Fruit fly (Drosophila melanogaster): ENCODE results near the gene CG12499.

- TF ChIP-seq Myc (optimal IDR thresholded peaks at IDR 0.05) (no peak), h (optimal IDR thresholded peaks at IDR 0.05) (no peak), Sin3A (optimal IDR thresholded peaks at IDR 0.05) (no peak)
These were observed 8.1 kb downstream of the CG12499 start for dm6 chr3R:22438301-22438700.

Data from Kc167 (cell line).